Worm (Caenorhabditis elegans) whole organism, L3 larva: ENCODE data around the gene dpy-2.

Experiments used
- R02D3.7 ChIP-seq: fragments of 150-350 bp; optimal IDR thresholded peaks from 2 replicates; lab custom pipeline; 2014; ENCODE audit warnings: missing biosample characterization, missing genetic modification characterization
- ama-1 ChIP-seq: fragments of 150-350 bp; optimal IDR thresholded peaks from 2 replicates; lab custom pipeline; 2018
- ceh-28 ChIP-seq: fragments of 150-350 bp; optimal IDR thresholded peaks from 2 replicates; lab custom pipeline; 2014; ENCODE audit warnings: missing biosample characterization, missing genetic modification reagents, missing genetic modification characterization
- ceh-82 ChIP-seq: fragments of 150-350 bp; optimal IDR thresholded peaks from 2 replicates; lab custom pipeline; 2014; ENCODE audit warnings: missing biosample characterization, missing genetic modification characterization
- ceh-9 ChIP-seq: sonication (generic microtip); optimal IDR thresholded peaks from 2 replicates; lab custom pipeline; 2018; ENCODE audit warnings: missing biosample characterization, missing genetic modification characterization
- egl-27 ChIP-seq: sonication (generic microtip); optimal IDR thresholded peaks from 4 replicates; lab custom pipeline; 2017; ENCODE audit warnings: missing biosample characterization, missing genetic modification reagents, missing genetic modification characterization
- egl-5 ChIP-seq: fragments of 150-350 bp; optimal IDR thresholded peaks from 2 replicates; lab custom pipeline; 2017; ENCODE audit warnings: missing biosample characterization, missing genetic modification reagents, missing genetic modification characterization, inconsistent platforms
- elt-1 ChIP-seq: fragments of 150-350 bp; optimal IDR thresholded peaks from 2 replicates; lab custom pipeline; 2014; ENCODE audit warnings: missing biosample characterization, missing genetic modification characterization
- elt-2 ChIP-seq: sonication (generic microtip); optimal IDR thresholded peaks from 2 replicates; lab custom pipeline; 2016; ENCODE audit warnings: missing genetic modification reagents, mild to moderate bottlenecking, missing genetic modification characterization, missing compliant biosample characterization
- elt-3 ChIP-seq, 3 experiments: fragments of 150-350 bp in 1 of 3; sonication (generic microtip) in 2 of 3; optimal IDR thresholded peaks; 2 replicates in 2 of 3; 4 replicates in 1 of 3; lab custom pipeline; 2014 to 2017; ENCODE audit warnings: missing biosample characterization in 3 of 3, missing genetic modification characterization in 3 of 3
- eor-1 ChIP-seq, 2 experiments: fragments of 150-350 bp; optimal IDR thresholded peaks; 2 replicates each; lab custom pipeline; 2014 to 2018; ENCODE audit warnings: missing biosample characterization in 2 of 2, missing genetic modification characterization in 2 of 2
- fkh-2 ChIP-seq: fragments of 150-350 bp; optimal IDR thresholded peaks from 2 replicates; lab custom pipeline; 2014; ENCODE audit warnings: missing biosample characterization, missing genetic modification reagents, missing genetic modification characterization
- hmg-11 ChIP-seq: sonication (generic microtip); optimal IDR thresholded peaks from 2 replicates; lab custom pipeline; 2016; ENCODE audit warnings: missing genetic modification characterization, missing compliant biosample characterization
- jun-1 ChIP-seq: fragments of 150-350 bp; optimal IDR thresholded peaks from 2 replicates; lab custom pipeline; 2014; ENCODE audit warnings: missing biosample characterization, missing genetic modification reagents, missing genetic modification characterization
- lin-15B ChIP-seq: fragments of 150-350 bp; optimal IDR thresholded peaks from 2 replicates; lab custom pipeline; 2014; ENCODE audit warnings: missing biosample characterization, missing genetic modification characterization
- lsy-12 ChIP-seq: sonication (generic microtip); optimal IDR thresholded peaks from 2 replicates; lab custom pipeline; 2016; ENCODE audit warnings: mild to moderate bottlenecking, missing genetic modification characterization, missing compliant biosample characterization
- mdl-1 ChIP-seq: fragments of 150-350 bp; optimal IDR thresholded peaks from 2 replicates; lab custom pipeline; 2014; ENCODE audit warnings: missing biosample characterization, missing genetic modification characterization
- mml-1 ChIP-seq: fragments of 150-350 bp; sonication (generic microtip); optimal IDR thresholded peaks from 3 replicates; lab custom pipeline; 2014; ENCODE audit warnings: missing biosample characterization, missing genetic modification characterization
- nfya-1 ChIP-seq: sonication (generic microtip); optimal IDR thresholded peaks from 2 replicates; lab custom pipeline; 2017; ENCODE audit warnings: missing genetic modification characterization, mild to moderate bottlenecking, missing compliant biosample characterization, antibody characterized with exemption, moderate library complexity; ENCODE audit not compliant: insufficient read depth
- nhr-23 ChIP-seq: fragments of 150-350 bp; optimal IDR thresholded peaks from 2 replicates; lab custom pipeline; 2014; ENCODE audit warnings: missing biosample characterization, missing genetic modification reagents, missing genetic modification characterization
- nhr-237 ChIP-seq: fragments of 150-350 bp; optimal IDR thresholded peaks from 2 replicates; lab custom pipeline; 2014; ENCODE audit warnings: missing biosample characterization, missing genetic modification characterization
- nhr-25 ChIP-seq: sonication (generic microtip); optimal IDR thresholded peaks from 2 replicates; lab custom pipeline; 2017; ENCODE audit warnings: missing biosample characterization, missing genetic modification characterization
- nhr-28 ChIP-seq: fragments of 150-350 bp; optimal IDR thresholded peaks from 2 replicates; lab custom pipeline; 2014; ENCODE audit warnings: missing biosample characterization, missing genetic modification characterization
- nhr-43 ChIP-seq: sonication (generic microtip); optimal IDR thresholded peaks from 2 replicates; lab custom pipeline; 2016; ENCODE audit warnings: mild to moderate bottlenecking, missing genetic modification characterization, missing compliant biosample characterization; ENCODE audit not compliant: poor library complexity, severe bottlenecking
- nhr-67 ChIP-seq: fragments of 150-350 bp; optimal IDR thresholded peaks from 2 replicates; lab custom pipeline; 2014; ENCODE audit warnings: missing biosample characterization, missing genetic modification characterization
- nhr-76 ChIP-seq: fragments of 150-350 bp; sonication (generic microtip); optimal IDR thresholded peaks from 5 replicates; lab custom pipeline; 2014; ENCODE audit warnings: missing biosample characterization, missing genetic modification characterization
- pha-4 ChIP-seq: fragments of 150-350 bp; optimal IDR thresholded peaks from 2 replicates; lab custom pipeline; 2014; ENCODE audit warnings: missing biosample characterization, missing genetic modification reagents, missing genetic modification characterization
- pqm-1 ChIP-seq: fragments of 150-350 bp; optimal IDR thresholded peaks from 2 replicates; lab custom pipeline; 2017; ENCODE audit warnings: missing biosample characterization, missing genetic modification characterization, inconsistent platforms
- snpc-4 ChIP-seq: fragments of 150-350 bp; optimal IDR thresholded peaks from 2 replicates; lab custom pipeline; 2014; ENCODE audit warnings: missing biosample characterization, missing genetic modification characterization
- unc-39 ChIP-seq: sonication (generic microtip); optimal IDR thresholded peaks from 4 replicates; lab custom pipeline; 2017; ENCODE audit warnings: missing biosample characterization, missing genetic modification characterization
- zag-1 ChIP-seq: fragments of 150-350 bp; optimal IDR thresholded peaks from 2 replicates; lab custom pipeline; 2014; ENCODE audit warnings: missing biosample characterization, missing genetic modification characterization
- ztf-11 ChIP-seq: fragments of 150-350 bp; optimal IDR thresholded peaks from 2 replicates; lab custom pipeline; 2014; ENCODE audit warnings: missing biosample characterization, missing genetic modification characterization

Gene dpy-2

DNA sequence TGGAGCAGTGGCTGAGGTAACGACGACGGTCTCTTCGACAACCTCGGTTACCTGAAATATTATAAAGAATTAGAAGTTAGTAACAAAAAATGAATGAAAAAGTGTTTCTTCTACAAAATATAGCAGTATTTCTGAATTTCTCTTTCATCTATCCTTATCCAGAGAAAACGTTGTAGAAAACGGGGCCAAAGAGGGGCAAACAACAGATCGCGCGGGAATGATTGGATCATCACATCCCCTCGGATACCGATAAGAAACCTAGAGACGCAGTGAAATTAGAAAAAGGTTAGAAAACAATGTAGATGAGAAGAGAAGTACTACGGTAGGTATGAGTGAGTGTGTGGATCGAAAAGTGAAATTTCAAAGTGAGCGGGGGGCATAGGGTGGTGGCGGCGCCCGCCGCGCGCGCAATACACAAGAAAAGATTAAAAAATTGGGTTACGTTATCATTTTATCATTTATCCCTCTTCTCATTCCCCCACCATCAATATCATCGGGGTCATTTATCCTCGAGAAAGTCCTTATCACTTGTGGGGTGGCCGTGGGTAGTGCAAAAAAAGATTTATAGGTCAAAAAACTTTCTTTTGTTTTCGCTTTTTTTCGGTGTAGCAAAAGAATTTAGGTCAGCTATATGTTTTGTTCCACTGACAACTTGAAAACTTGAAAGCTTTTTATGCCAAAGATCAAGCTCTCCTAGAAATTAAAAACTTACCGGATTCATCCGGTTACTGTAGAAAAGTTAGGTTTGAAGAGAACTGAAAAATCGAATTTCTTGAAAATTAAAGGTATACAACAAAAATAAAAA is 1.7 kb upstream of the dpy-2 start, which contains the start of the genes dpy-10 and T14B4.19:
Gene dpy-10 (minus strand): TSS at position 51 of the 805 bp plus-strand sequence.
Gene T14B4.19 (minus strand): TSS at position 755 of the 805 bp plus-strand sequence.
- TF ChIP-seq mml-1 (tag; lab: Kevin White, UChicago) (no peak), egl-5 (no peak), lsy-12 (tag; lab: Kevin White, UChicago) (peak; percentile 6), pha-4 (tag; lab: Kevin White, UChicago) (no peak), R02D3.7 (tag; lab: Kevin White, UChicago) (no peak), nhr-237 (no peak), ztf-11 (tag; lab: Kevin White, UChicago) (no peak), elt-3 (tag; optimal IDR thresholded peaks at IDR 0.05; lab: Kevin White, UChicago) (peak in 2 of 3 experiments; percentile 18 to 85), lin-15B (tag; lab: Kevin White, UChicago) (no peak), nhr-43 (tag; lab: Kevin White, UChicago) (peak; percentile 75), fkh-2 (no peak), nhr-23 (tag; lab: Kevin White, UChicago) (peak; percentile 96), elt-2 (tag; lab: Kevin White, UChicago) (no peak)

DNA sequence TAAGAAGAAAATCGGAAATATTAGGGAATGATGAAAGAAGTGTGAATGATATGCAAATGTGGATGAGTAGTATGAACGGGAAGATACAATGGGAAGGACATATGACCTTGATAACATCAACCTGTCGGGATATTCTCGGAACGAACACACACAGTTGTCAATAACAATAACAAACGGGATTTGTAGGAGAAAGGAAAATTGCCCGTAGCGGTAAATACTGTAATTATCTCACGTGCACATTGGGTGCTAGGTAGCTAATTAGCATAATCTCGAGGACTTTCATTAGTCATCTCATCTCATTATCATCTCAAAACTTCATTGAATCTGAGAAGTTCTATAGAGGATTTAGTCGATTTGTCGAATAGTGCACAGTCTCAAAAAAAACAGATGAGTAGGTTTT is 1.1 kb upstream of the dpy-2 start:
- no peak for TF ChIP-seq egl-27 (tag; lab: Kevin White, UChicago)
- no peak for TF ChIP-seq ztf-11 (tag; lab: Kevin White, UChicago)
- TF ChIP-seq ceh-82 (tag; lab: Kevin White, UChicago) = no peak
- TF ChIP-seq elt-1 (tag; lab: Kevin White, UChicago) = no peak
- TF ChIP-seq pha-4 (tag; lab: Kevin White, UChicago) = no peak
- no peak for TF ChIP-seq hmg-11 (tag; lab: Kevin White, UChicago)
- TF ChIP-seq ama-1 (lab: Kevin White, UChicago) = no peak
- TF ChIP-seq unc-39 (tag; lab: Kevin White, UChicago) = no peak
- TF ChIP-seq ceh-9 (tag; lab: Kevin White, UChicago) = no peak
- TF ChIP-seq nhr-67 (tag; lab: Kevin White, UChicago) = no peak
- no peak for TF ChIP-seq ceh-28 (tag; lab: Kevin White, UChicago)
- TF ChIP-seq nhr-76 (tag; lab: Kevin White, UChicago) = no peak
- TF ChIP-seq nhr-28 = no peak
- no peak for TF ChIP-seq egl-5
- TF ChIP-seq jun-1 = no peak
- no peak for TF ChIP-seq zag-1 (tag; lab: Kevin White, UChicago)
- no peak for TF ChIP-seq snpc-4 (tag; lab: Kevin White, UChicago)
- TF ChIP-seq nhr-23 (tag; lab: Kevin White, UChicago) = no peak
- TF ChIP-seq mdl-1 (tag; lab: Kevin White, UChicago) = no peak
- TF ChIP-seq nfya-1 (tag; lab: Kevin White, UChicago) = no peak
- TF ChIP-seq, all 47 proteins: peak for 0

DNA sequence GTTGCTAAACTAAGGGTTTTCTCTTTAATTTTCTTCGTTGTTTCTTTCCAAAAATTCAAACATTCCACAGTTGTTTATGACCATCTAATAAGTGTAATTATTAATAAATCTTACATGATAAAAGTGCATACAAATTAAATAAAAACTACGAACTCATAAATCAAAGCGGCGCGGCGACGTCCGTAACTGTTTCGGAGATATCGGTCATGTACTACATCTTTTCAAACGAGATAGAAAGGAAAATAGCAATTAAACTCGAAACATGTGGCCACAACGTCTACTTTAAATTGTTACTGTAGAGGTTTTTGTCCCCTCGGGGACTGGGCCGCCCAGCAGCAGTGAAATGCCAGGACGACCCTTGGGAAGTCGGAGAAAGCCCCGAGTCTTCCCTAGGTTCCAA is 1.8 kb downstream of the dpy-2 start:
- TF ChIP-seq nhr-67 (tag; lab: Kevin White, UChicago) (no peak), nhr-43 (tag; lab: Kevin White, UChicago) (peak; percentile 35), nhr-23 (tag; lab: Kevin White, UChicago) (peak; percentile 46), ama-1 (lab: Kevin White, UChicago) (peak; percentile 28)

DNA sequence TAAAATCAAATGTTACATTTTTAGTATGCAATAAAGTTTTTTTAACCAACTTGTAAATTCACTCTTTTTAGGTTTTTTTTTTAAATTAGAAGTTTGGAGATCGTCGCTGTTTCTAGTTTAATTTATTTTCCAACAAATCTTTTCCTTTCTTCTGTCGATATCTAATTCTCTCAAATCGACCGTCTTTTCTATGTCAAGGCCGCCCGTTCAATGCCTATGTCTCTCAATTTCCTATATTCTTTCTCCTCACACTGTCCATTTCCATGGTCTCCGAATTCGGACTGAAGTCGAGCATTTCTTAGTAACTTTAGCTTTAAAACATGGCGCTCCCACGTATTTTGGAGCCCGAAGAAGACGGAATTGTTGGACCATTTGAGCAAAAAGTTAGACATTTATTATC is 2.5 kb downstream of the dpy-2 start, which contains the start of the genes T14B4.5 and T14B4.20:
Gene T14B4.5 (plus strand): TSS at position 226 of the 400 bp plus-strand sequence.
Gene T14B4.20 (plus strand): TSS at position 264 of the 400 bp plus-strand sequence.
- TF ChIP-seq eor-1 (tag; optimal IDR thresholded peaks at IDR 0.05; lab: Kevin White, UChicago) = peak in 1 of 2 experiments; percentile 11
- TF ChIP-seq nhr-23 (tag; lab: Kevin White, UChicago) = peak; percentile 64
- TF ChIP-seq nhr-25 (tag; lab: Kevin White, UChicago) = peak; percentile 38
- TF ChIP-seq pqm-1 (tag; lab: Kevin White, UChicago) = no peak

DNA sequence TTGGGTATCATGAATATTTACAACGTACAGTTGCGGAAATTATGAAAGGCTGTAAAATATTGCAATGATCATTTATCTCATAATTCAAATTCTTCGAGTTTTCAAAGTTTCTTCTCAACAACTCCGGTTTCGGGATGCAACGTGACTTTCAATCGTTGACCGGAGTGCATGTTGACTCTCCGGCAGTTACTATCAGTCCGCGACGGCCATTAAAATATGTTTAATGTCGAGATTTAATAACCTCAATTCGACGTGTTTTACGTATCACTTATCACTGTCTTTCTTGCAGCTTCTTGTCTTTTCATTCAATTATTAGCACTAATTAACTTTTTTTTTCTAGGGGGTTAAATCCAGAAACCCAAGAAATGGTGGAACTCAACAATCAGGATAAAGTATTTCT is 4.1 kb downstream of the dpy-2 start, which contains the start of gene tsp-10:
Gene tsp-10 (plus strand): TSS at position 366 of the 400 bp plus-strand sequence.
- no peak for TF ChIP-seq mml-1 (tag; lab: Kevin White, UChicago)
- peak; percentile 60 for TF ChIP-seq elt-2 (tag; lab: Kevin White, UChicago)
